Fruit fly (Drosophila melanogaster) whole organism: ENCODE data around the gene DCTN5-p25.

Source experiments
- CG8478 ChIP-seq: fragments of >200 bp; optimal IDR thresholded peaks from 2 replicates; lab custom pipeline; 2018; ENCODE audit warnings: inconsistent platforms
- Dll ChIP-seq: fragments of >200 bp; optimal IDR thresholded peaks from 2 replicates; lab custom pipeline; 2017
- EcR ChIP-seq, 2 experiments: fragments of >200 bp; optimal IDR thresholded peaks; 2 replicates each; lab custom pipeline; 2017; ENCODE audit warnings: missing biosample characterization in 2 of 2, missing genetic modification characterization in 2 of 2, missing genetic modification reagents in 2 of 2
- pan ChIP-seq: fragments of >200 bp; optimal IDR thresholded peaks from 2 replicates; lab custom pipeline; 2017
- psq ChIP-seq: fragments of >200 bp; optimal IDR thresholded peaks from 2 replicates; lab custom pipeline; 2017
- usp ChIP-seq: fragments of >200 bp; optimal IDR thresholded peaks from 2 replicates; lab custom pipeline; 2017; ENCODE audit warnings: missing biosample characterization, missing genetic modification characterization, mixed read lengths

The DCTN5-p25 gene

dm6 chr2L:15055105-15055504, 49.6 kb downstream of the DCTN5-p25 start:
- TF ChIP-seq usp (no peak), EcR (GFP tag; optimal IDR thresholded peaks at IDR 0.05; lab: Kevin White, UChicago) (no peak), psq (lab: Kevin White, UChicago) (no peak), pan (lab: Kevin White, UChicago) (no peak), CG8478 (lab: Kevin White, UChicago) (no peak), Dll (lab: Kevin White, UChicago) (no peak)
